Fruit fly (Drosophila melanogaster): ENCODE measurements around the gene Hr39.

- TF ChIP-seq Hr78 (GFP tag; optimal IDR thresholded peaks at IDR 0.05) (no peak), Myc (optimal IDR thresholded peaks at IDR 0.05) (no peak), Abd-B (GFP tag; optimal IDR thresholded peaks at IDR 0.05) (no peak), br (GFP tag; optimal IDR thresholded peaks at IDR 0.05) (no peak), tai (GFP tag; optimal IDR thresholded peaks at IDR 0.05) (no peak), Rel (GFP tag; optimal IDR thresholded peaks at IDR 0.05) (no peak), Rel (tag; optimal IDR thresholded peaks at IDR 0.05) (no peak), OdsH (GFP tag; optimal IDR thresholded peaks at IDR 0.05) (no peak)
These were observed 62.5 kb downstream of the Hr39 start for dm6 chr2L:21299564-21299963.

Measured in whole organism, wandering third instar larva.